Fruit fly (Drosophila melanogaster) whole organism, embryonic: ENCODE data around the gene slmb.

Experiments used
- Asciz ChIP-seq: fragments of 200-800 bp; sonication (Bioruptor generic); optimal IDR thresholded peaks from 2 replicates; lab custom pipeline; 2017; ENCODE audit warnings: missing biosample characterization, mild to moderate bottlenecking, missing genetic modification characterization, missing genetic modification reagents
- B-H2 ChIP-seq: fragments of 200-800 bp; sonication (Bioruptor generic); optimal IDR thresholded peaks from 2 replicates; lab custom pipeline; 2018; ENCODE audit warnings: missing biosample characterization, mild to moderate bottlenecking, missing genetic modification characterization
- CG10565 ChIP-seq: fragments of 200-800 bp; sonication (Bioruptor generic); optimal IDR thresholded peaks from 3 replicates; lab custom pipeline; 2016; ENCODE audit warnings: missing biosample characterization, mild to moderate bottlenecking, missing genetic modification characterization
- CG11398 ChIP-seq: fragments of 200-800 bp; sonication (Bioruptor generic); optimal IDR thresholded peaks from 2 replicates; lab custom pipeline; 2016; ENCODE audit warnings: missing biosample characterization, missing genetic modification characterization
- CG11695 ChIP-seq: fragments of 200-800 bp; sonication (Bioruptor generic); IDR thresholded peaks from 3 replicates; pipeline ENCODE4 v1.3.6; 2022; ENCODE audit warnings: missing biosample characterization, missing genetic modification characterization
- CG13894 ChIP-seq: fragments of 200-800 bp; sonication (Bioruptor generic); optimal IDR thresholded peaks from 3 replicates; lab custom pipeline; 2018; ENCODE audit warnings: missing biosample characterization, mild to moderate bottlenecking, missing genetic modification characterization, moderate library complexity
- CG1529 ChIP-seq: fragments of 200-800 bp; sonication (Bioruptor generic); optimal IDR thresholded peaks from 3 replicates; lab custom pipeline; 2018; ENCODE audit warnings: missing biosample characterization, missing genetic modification characterization
- CG15479 ChIP-seq: fragments of 200-800 bp; sonication (Bioruptor generic); optimal IDR thresholded peaks from 3 replicates; lab custom pipeline; 2019; ENCODE audit warnings: missing biosample characterization, mild to moderate bottlenecking, missing genetic modification characterization, moderate library complexity
- CG1603 ChIP-seq: fragments of 200-800 bp; sonication (Bioruptor generic); optimal IDR thresholded peaks from 2 replicates; lab custom pipeline; 2019; ENCODE audit warnings: missing biosample characterization, mild to moderate bottlenecking, missing genetic modification characterization, moderate library complexity
- CG1647 ChIP-seq: fragments of 200-800 bp; sonication (Bioruptor generic); optimal IDR thresholded peaks from 3 replicates; lab custom pipeline; 2016; ENCODE audit warnings: missing biosample characterization, missing genetic modification characterization
- CG17361 ChIP-seq: fragments of 200-800 bp; sonication (Bioruptor generic); IDR thresholded peaks from 3 replicates; pipeline ENCODE4 v1.3.6; 2022; ENCODE audit warnings: missing biosample characterization, missing genetic modification characterization
- CG17385 ChIP-seq: fragments of 200-800 bp; sonication (Bioruptor generic); optimal IDR thresholded peaks from 3 replicates; lab custom pipeline; 2018; ENCODE audit warnings: missing biosample characterization, mild to moderate bottlenecking, missing genetic modification characterization
- CG17612 ChIP-seq: fragments of 200-800 bp; sonication (Bioruptor generic); IDR thresholded peaks from 2 replicates; pipeline ENCODE4 v1.3.6; 2022; ENCODE audit warnings: missing biosample characterization, missing genetic modification characterization
- CG1792 ChIP-seq: fragments of 200-800 bp; sonication (Bioruptor generic); optimal IDR thresholded peaks from 2 replicates; lab custom pipeline; 2016; ENCODE audit warnings: missing biosample characterization, missing genetic modification characterization
- CG18476 ChIP-seq: fragments of 200-800 bp; sonication (Bioruptor generic); optimal IDR thresholded peaks from 2 replicates; lab custom pipeline; 2016; ENCODE audit warnings: missing biosample characterization, mild to moderate bottlenecking, missing genetic modification characterization
- CG2129 ChIP-seq: fragments of 200-800 bp; sonication (Bioruptor generic); IDR thresholded peaks from 2 replicates; pipeline ENCODE4 v1.3.6; 2022; ENCODE audit warnings: missing biosample characterization, missing genetic modification characterization; ENCODE audit not compliant: partially characterized antibody
- CG42726 ChIP-seq: fragments of 200-800 bp; sonication (Bioruptor generic); IDR thresholded peaks from 2 replicates; pipeline ENCODE4 v1.3.6; 2022; ENCODE audit warnings: missing biosample characterization, missing genetic modification characterization; ENCODE audit not compliant: partially characterized antibody
- CG4617 ChIP-seq: fragments of 200-800 bp; sonication (Bioruptor generic); optimal IDR thresholded peaks from 3 replicates; lab custom pipeline; 2016; ENCODE audit warnings: missing biosample characterization, missing genetic modification characterization, borderline replicate concordance
- CG7556 ChIP-seq: fragments of 200-800 bp; sonication (Bioruptor generic); optimal IDR thresholded peaks from 2 replicates; lab custom pipeline; 2017; ENCODE audit warnings: missing biosample characterization, mild to moderate bottlenecking, missing genetic modification characterization
- CG7928 ChIP-seq: fragments of 200-800 bp; sonication (Bioruptor generic); optimal IDR thresholded peaks from 2 replicates; lab custom pipeline; 2017; ENCODE audit warnings: missing biosample characterization, mild to moderate bottlenecking, missing genetic modification characterization
- CG8089 ChIP-seq: fragments of 200-800 bp; sonication (Bioruptor generic); optimal IDR thresholded peaks from 3 replicates; lab custom pipeline; 2016; ENCODE audit warnings: missing biosample characterization, missing genetic modification characterization
- CG8290 ChIP-seq, 3 experiments: fragments of 200-800 bp; sonication (Bioruptor generic); optimal IDR thresholded peaks; 2 replicates each; lab custom pipeline; 2016 to 2019; ENCODE audit warnings: missing biosample characterization in 3 of 3, missing genetic modification characterization in 3 of 3, mild to moderate bottlenecking in 2 of 3, moderate library complexity in 1 of 3
- CG8388 ChIP-seq: fragments of 200-800 bp; sonication (Bioruptor generic); optimal IDR thresholded peaks from 2 replicates; lab custom pipeline; 2019; ENCODE audit warnings: missing biosample characterization, mild to moderate bottlenecking, missing genetic modification characterization, moderate library complexity
- CTCF ChIP-seq: fragments of 200-800 bp; sonication (Bioruptor generic); optimal IDR thresholded peaks from 2 replicates; lab custom pipeline; 2017; ENCODE audit warnings: missing biosample characterization, mild to moderate bottlenecking, missing genetic modification characterization, moderate library complexity
- Chrac-16 ChIP-seq: fragments of 200-800 bp; sonication (Bioruptor generic); optimal IDR thresholded peaks from 3 replicates; lab custom pipeline; 2016; ENCODE audit warnings: missing biosample characterization, missing genetic modification characterization
- Dll ChIP-seq: fragments of 200-800 bp; sonication (Bioruptor generic); IDR thresholded peaks from 4 replicates; pipeline ENCODE4 v1.3.6; 2022; ENCODE audit warnings: missing biosample characterization, missing genetic modification characterization; ENCODE audit not compliant: partially characterized antibody
- Hmr ChIP-seq: fragments of 200-800 bp; sonication (Bioruptor generic); optimal IDR thresholded peaks from 3 replicates; lab custom pipeline; 2017; ENCODE audit warnings: mild to moderate bottlenecking, missing biosample characterization, missing genetic modification reagents, missing genetic modification characterization
- Hr39 ChIP-seq: fragments of >200 bp; optimal IDR thresholded peaks from 2 replicates; lab custom pipeline; 2017
- Jarid2 ChIP-seq: fragments of 200-800 bp; sonication (Bioruptor generic); optimal IDR thresholded peaks from 3 replicates; lab custom pipeline; 2017; ENCODE audit warnings: mild to moderate bottlenecking, missing biosample characterization, missing genetic modification reagents, missing genetic modification characterization
- Lhr ChIP-seq: fragments of 200-800 bp; sonication (Bioruptor generic); optimal IDR thresholded peaks from 3 replicates; lab custom pipeline; 2017; ENCODE audit warnings: mild to moderate bottlenecking, missing biosample characterization, missing genetic modification reagents, missing genetic modification characterization
- Mad ChIP-seq: fragments of 200-800 bp; sonication (Bioruptor generic); optimal IDR thresholded peaks from 2 replicates; lab custom pipeline; 2016; ENCODE audit warnings: missing biosample characterization, missing genetic modification characterization
- Med ChIP-seq: fragments of 200-800 bp; sonication (Bioruptor generic); peaks from one replicate; lab custom pipeline; 2016; ENCODE audit warnings: missing biosample characterization, missing genetic modification characterization, mild to moderate bottlenecking, inconsistent platforms, moderate library complexity
- Ptx1 ChIP-seq: fragments of 200-800 bp; sonication (Bioruptor generic); IDR thresholded peaks from 2 replicates; pipeline ENCODE4 v1.3.6; 2022; ENCODE audit warnings: missing biosample characterization, missing genetic modification characterization
- Ravus ChIP-seq: fragments of 200-800 bp; sonication (Bioruptor generic); IDR thresholded peaks from 2 replicates; pipeline ENCODE4 v1.3.6; 2022; ENCODE audit warnings: missing biosample characterization, missing genetic modification characterization
- Sry-δ ChIP-seq: fragments of 200-800 bp; sonication (Bioruptor generic); optimal IDR thresholded peaks from 2 replicates; lab custom pipeline; 2016; ENCODE audit warnings: missing biosample characterization, missing genetic modification characterization
- abd-A ChIP-seq: fragments of 200-800 bp; sonication (Bioruptor generic); optimal IDR thresholded peaks from 3 replicates; lab custom pipeline; 2019; ENCODE audit warnings: missing biosample characterization, mild to moderate bottlenecking, missing genetic modification characterization, moderate library complexity
- ash1 ChIP-seq: fragments of 200-800 bp; sonication (Bioruptor generic); optimal IDR thresholded peaks from 2 replicates; lab custom pipeline; 2018; ENCODE audit warnings: missing biosample characterization, mild to moderate bottlenecking, missing genetic modification characterization
- br ChIP-seq: fragments of >200 bp; optimal IDR thresholded peaks from 2 replicates; lab custom pipeline; 2017
- caup ChIP-seq: fragments of 200-800 bp; sonication (Bioruptor generic); optimal IDR thresholded peaks from 3 replicates; lab custom pipeline; 2017; ENCODE audit warnings: missing biosample characterization, mild to moderate bottlenecking, missing genetic modification characterization, moderate library complexity; ENCODE audit not compliant: severe bottlenecking
- chn ChIP-seq: fragments of 200-800 bp; sonication (Bioruptor generic); optimal IDR thresholded peaks from 2 replicates; lab custom pipeline; 2016; ENCODE audit warnings: missing biosample characterization, missing genetic modification characterization
- crol ChIP-seq: fragments of 200-800 bp; sonication (Bioruptor generic); IDR thresholded peaks from 2 replicates; pipeline ENCODE4 v1.3.6; 2022; ENCODE audit warnings: missing biosample characterization, missing genetic modification characterization
- crp ChIP-seq, 2 experiments: fragments of 200-800 bp; sonication (Bioruptor generic); optimal IDR thresholded peaks; 2 replicates in 1 of 2; 3 replicates in 1 of 2; lab custom pipeline; 2017; ENCODE audit warnings: missing biosample characterization in 2 of 2, missing genetic modification characterization in 2 of 2, mild to moderate bottlenecking in 1 of 2, moderate library complexity in 1 of 2
- fd96Cb ChIP-seq: fragments of 200-800 bp; sonication (Bioruptor generic); optimal IDR thresholded peaks from 2 replicates; lab custom pipeline; 2018; ENCODE audit warnings: missing biosample characterization, mild to moderate bottlenecking, missing genetic modification characterization, moderate library complexity
- hth ChIP-seq: fragments of >200 bp; optimal IDR thresholded peaks from 2 replicates; lab custom pipeline; 2017; ENCODE audit warnings: inconsistent platforms
- nerfin-1 ChIP-seq: fragments of 200-800 bp; sonication (Bioruptor generic); optimal IDR thresholded peaks from 3 replicates; lab custom pipeline; 2019; ENCODE audit warnings: missing biosample characterization, mild to moderate bottlenecking, missing genetic modification characterization, moderate library complexity
- ro ChIP-seq: fragments of 200-800 bp; sonication (Bioruptor generic); IDR thresholded peaks from 2 replicates; pipeline ENCODE4 v1.3.6; 2022; ENCODE audit warnings: missing biosample characterization, missing genetic modification characterization
- sc ChIP-seq, 3 experiments: fragments of >200 bp in 2 of 3; fragments of 200-800 bp in 1 of 3; sonication (Bioruptor generic) in 1 of 3; optimal IDR thresholded peaks; 2 replicates in 2 of 3; 3 replicates in 1 of 3; lab custom pipeline; 2017; ENCODE audit warnings: mild to moderate bottlenecking in 1 of 3, missing biosample characterization in 1 of 3, missing genetic modification characterization in 1 of 3, missing genetic modification reagents in 1 of 3
- sens-2 ChIP-seq: fragments of 200-800 bp; sonication (Bioruptor generic); IDR thresholded peaks from 2 replicates; pipeline ENCODE4 v1.3.6; 2022; ENCODE audit warnings: missing biosample characterization, missing genetic modification characterization
- seq ChIP-seq: fragments of 200-800 bp; sonication (Bioruptor generic); IDR thresholded peaks from 2 replicates; pipeline ENCODE4 v1.3.6; 2022; ENCODE audit warnings: missing biosample characterization, missing genetic modification characterization
- vnd ChIP-seq: fragments of 200-800 bp; sonication (Bioruptor generic); IDR thresholded peaks from 3 replicates; pipeline ENCODE4 v1.3.6; 2022; ENCODE audit warnings: missing biosample characterization, missing genetic modification characterization; ENCODE audit not compliant: partially characterized antibody
- z ChIP-seq: fragments of 200-800 bp; sonication (Bioruptor generic); IDR thresholded peaks from 3 replicates; pipeline ENCODE4 v1.3.6; 2022; ENCODE audit warnings: missing biosample characterization, missing genetic modification characterization

Gene slmb

dm6 chr3R:21118784-21119183 is 8.5 kb downstream of the slmb start, which contains the start of gene Bdbt (continued):
- no peak for TF ChIP-seq CG17361 (GFP tag; lab: Robert Waterston, UW)
- no peak for TF ChIP-seq CG17612 (GFP tag; lab: Robert Waterston, UW)
- no peak for TF ChIP-seq Ptx1 (GFP tag; lab: Robert Waterston, UW)
- no peak for TF ChIP-seq crol (GFP tag; lab: Robert Waterston, UW)
- TF ChIP-seq nerfin-1 = no peak
- no peak for TF ChIP-seq B-H2
- TF ChIP-seq fd96Cb (tag; lab: Kevin White, UChicago) = peak; percentile 21
- no peak for TF ChIP-seq CG8388 (GFP tag; lab: Kevin White, UChicago)
- TF ChIP-seq Chrac-16 = peak; percentile 9
- TF ChIP-seq CTCF (GFP tag; lab: Kevin White, UChicago) = no peak
- no peak for TF ChIP-seq CG8290 (GFP tag; optimal IDR thresholded peaks at IDR 0.05; lab: Kevin White, UChicago)
- no peak for TF ChIP-seq CG8290 (tag; optimal IDR thresholded peaks at IDR 0.05; lab: Kevin White, UChicago)
- TF ChIP-seq CG17385 (GFP tag; lab: Kevin White, UChicago) = no peak
- no peak for TF ChIP-seq CG4617 (GFP tag; lab: Kevin White, UChicago)
- no peak for TF ChIP-seq caup (GFP tag; lab: Kevin White, UChicago)
- TF ChIP-seq br = no peak
- TF ChIP-seq CG7556 (GFP tag; lab: Kevin White, UChicago) = no peak
- no peak for TF ChIP-seq CG15479 (GFP tag; lab: Kevin White, UChicago)
- TF ChIP-seq Sry-δ (GFP tag; lab: Kevin White, UChicago) = peak; percentile 13
- no peak for TF ChIP-seq Ravus (GFP tag; lab: Robert Waterston, UW)
- peak; percentile 84 for TF ChIP-seq vnd (GFP tag; lab: Robert Waterston, UW)
- TF ChIP-seq sens-2 = no peak
- TF ChIP-seq CG7928 = no peak
- TF ChIP-seq CG10565 (GFP tag; lab: Kevin White, UChicago) = no peak
- TF ChIP-seq z (GFP tag; lab: Robert Waterston, UW) = no peak
- TF ChIP-seq Jarid2 (GFP tag; lab: Kevin White, UChicago) = no peak
- no peak for TF ChIP-seq Hr39 (lab: Kevin White, UChicago)
- no peak for TF ChIP-seq CG18476
- TF ChIP-seq Med (GFP tag; lab: Kevin White, UChicago) = peak; percentile 88
- TF ChIP-seq crp (GFP tag; optimal IDR thresholded peaks at IDR 0.05; lab: Kevin White, UChicago) = no peak
- TF ChIP-seq ash1 (GFP tag; lab: Kevin White, UChicago) = no peak
- no peak for TF ChIP-seq CG1647
- TF ChIP-seq Asciz (GFP tag; lab: Kevin White, UChicago) = no peak
- no peak for TF ChIP-seq seq
- no peak for TF ChIP-seq Mad (GFP tag; lab: Kevin White, UChicago)
- TF ChIP-seq CG1792 = no peak
- TF ChIP-seq CG11398 (GFP tag; lab: Kevin White, UChicago) = no peak
- TF ChIP-seq ro (GFP tag; lab: Robert Waterston, UW) = no peak
- TF ChIP-seq CG13894 (tag; lab: Kevin White, UChicago) = no peak
- no peak for TF ChIP-seq CG1529 (GFP tag; lab: Kevin White, UChicago)
- no peak for TF ChIP-seq Hmr (GFP tag; lab: Kevin White, UChicago)
- TF ChIP-seq CG42726 (GFP tag; lab: Robert Waterston, UW) = 0 out of 2 replicates have a peak, but pooled peaks have one; percentile 24
- TF ChIP-seq CG1603 (tag; lab: Kevin White, UChicago) = no peak
- TF ChIP-seq chn (GFP tag; lab: Kevin White, UChicago) = no peak
- TF ChIP-seq sc (optimal IDR thresholded peaks at IDR 0.05; lab: Kevin White, UChicago) = no peak
- no peak for TF ChIP-seq sc (GFP tag; optimal IDR thresholded peaks at IDR 0.05; lab: Kevin White, UChicago)
- peak; percentile 40 for TF ChIP-seq Lhr
- TF ChIP-seq CG8089 = no peak
- TF ChIP-seq Dll (GFP tag; lab: Robert Waterston, UW) = peak; percentile 60; the same call in 3 of the 4 replicates
- no peak for TF ChIP-seq CG11695 (GFP tag; lab: Robert Waterston, UW)
- no peak for TF ChIP-seq abd-A (tag; lab: Kevin White, UChicago)
- no peak for TF ChIP-seq hth (lab: Kevin White, UChicago)
- no peak for TF ChIP-seq CG2129 (GFP tag; lab: Robert Waterston, UW)
